Worm (Caenorhabditis elegans): ENCODE data around the gene spe-42.
A peak's percentile ranks its signal among the peaks of the same experiment; 100 is the strongest.

spe-42 gene

ce11 chrV:11732049-11732448 lies 4.7 kb downstream of the spe-42 start:
- TF ChIP-seq nhr-19 (GFP tag; conservative IDR thresholded peaks at IDR 0.05) (no peak), efl-1 (optimal IDR thresholded peaks at IDR 0.05) (no peak), efl-1 (GFP tag; optimal IDR thresholded peaks at IDR 0.05 in 1 of 2) (peak in 1 of 2 experiments; percentile 22)

ce11 chrV:11730060-11730459 lies 6.7 kb downstream of the spe-42 start, which contains the start of gene rhr-2:
Gene rhr-2, minus strand, starts transcription at chrV:11730160.
- no peak for TF ChIP-seq unc-62 (GFP tag; optimal IDR thresholded peaks at IDR 0.05)
- TF ChIP-seq vab-15 (tag; optimal IDR thresholded peaks at IDR 0.05) = no peak
- TF ChIP-seq pqm-1 (tag; optimal IDR thresholded peaks at IDR 0.05) = no peak
- no peak for TF ChIP-seq aly-2 (tag; optimal IDR thresholded peaks at IDR 0.05)
- no peak for TF ChIP-seq sup-37 (GFP tag; optimal IDR thresholded peaks at IDR 0.05)
- TF ChIP-seq nhr-85 (tag) = no peak
- TF ChIP-seq efl-1 (optimal IDR thresholded peaks at IDR 0.05) = no peak
- no peak for TF ChIP-seq efl-1 (GFP tag; optimal IDR thresholded peaks at IDR 0.05 in 1 of 2)
- TF ChIP-seq grh-1 (GFP tag; IDR thresholded peaks at IDR 0.05) = no peak
- no peak for TF ChIP-seq hlh-17 (GFP tag; optimal IDR thresholded peaks at IDR 0.05; ENCODE audit: borderline replicate concordance)
- no peak for TF ChIP-seq tlp-1 (tag; optimal IDR thresholded peaks at IDR 0.05)

- TF ChIP-seq mep-1 (tag; optimal IDR thresholded peaks at IDR 0.05) (no peak), aha-1 (tag; optimal IDR thresholded peaks at IDR 0.05) (no peak), ztf-4 (tag; optimal IDR thresholded peaks at IDR 0.05) (no peak), C16A3.4 (tag; optimal IDR thresholded peaks at IDR 0.05) (no peak), ceh-90 (tag; optimal IDR thresholded peaks at IDR 0.05) (no peak), C34B4.2 (tag; optimal IDR thresholded peaks at IDR 0.05) (no peak), unc-130 (tag; optimal IDR thresholded peaks at IDR 0.05) (no peak), nhr-47 (tag; optimal IDR thresholded peaks at IDR 0.05) (no peak), nhr-11 (tag; optimal IDR thresholded peaks at IDR 0.05) (no peak), mab-9 (GFP tag; IDR thresholded peaks at IDR 0.05) (no peak), snpc-4 (tag; optimal IDR thresholded peaks at IDR 0.05) (no peak), mef-2 (tag; optimal IDR thresholded peaks at IDR 0.05) (no peak), sox-4 (tag; optimal IDR thresholded peaks at IDR 0.05) (no peak), nhr-19 (GFP tag; conservative IDR thresholded peaks at IDR 0.05) (no peak), snu-23 (GFP tag; optimal IDR thresholded peaks at IDR 0.05) (no peak), aly-2 (tag; optimal IDR thresholded peaks at IDR 0.05) (no peak), lin-35 (GFP tag; optimal IDR thresholded peaks at IDR 0.05) (no peak), elt-3 (tag; optimal IDR thresholded peaks at IDR 0.05) (no peak), fkh-8 (tag; optimal IDR thresholded peaks at IDR 0.05) (no peak)
Measured at ce11 chrV:11725971-11726370, 10.8 kb downstream of the spe-42 start, which contains the start of gene daf-11. Gene daf-11, minus strand, starts transcription at chrV:11726071.

- TF ChIP-seq lin-14 (GFP tag; optimal IDR thresholded peaks at IDR 0.05) (no peak), lin-13 (GFP tag; optimal IDR thresholded peaks at IDR 0.05) (no peak), efl-1 (optimal IDR thresholded peaks at IDR 0.05) (no peak), efl-1 (GFP tag; optimal IDR thresholded peaks at IDR 0.05 in 1 of 2) (peak in 1 of 2 experiments; percentile 68), swsn-7 (tag; optimal IDR thresholded peaks at IDR 0.05) (no peak), zag-1 (tag; optimal IDR thresholded peaks at IDR 0.05) (no peak), nhr-84 (tag; optimal IDR thresholded peaks at IDR 0.05) (no peak), alr-1 (tag; optimal IDR thresholded peaks at IDR 0.05; ENCODE audit: borderline replicate concordance) (no peak)
Measured at ce11 chrV:11722858-11723257, 13.9 kb downstream of the spe-42 start.

- no peak for TF ChIP-seq sup-37 (GFP tag; optimal IDR thresholded peaks at IDR 0.05)
- TF ChIP-seq elt-2 (tag; optimal IDR thresholded peaks at IDR 0.05) = peak; percentile 53
- no peak for TF ChIP-seq sptf-1 (tag; optimal IDR thresholded peaks at IDR 0.05)
- TF ChIP-seq fkh-8 (tag; optimal IDR thresholded peaks at IDR 0.05) = no peak
Measured at ce11 chrV:11716930-11717329, 19.9 kb downstream of the spe-42 start.
